Worm (Caenorhabditis elegans): Measurements from ENCODE around the gene Y47D3A.20.

DNA sequence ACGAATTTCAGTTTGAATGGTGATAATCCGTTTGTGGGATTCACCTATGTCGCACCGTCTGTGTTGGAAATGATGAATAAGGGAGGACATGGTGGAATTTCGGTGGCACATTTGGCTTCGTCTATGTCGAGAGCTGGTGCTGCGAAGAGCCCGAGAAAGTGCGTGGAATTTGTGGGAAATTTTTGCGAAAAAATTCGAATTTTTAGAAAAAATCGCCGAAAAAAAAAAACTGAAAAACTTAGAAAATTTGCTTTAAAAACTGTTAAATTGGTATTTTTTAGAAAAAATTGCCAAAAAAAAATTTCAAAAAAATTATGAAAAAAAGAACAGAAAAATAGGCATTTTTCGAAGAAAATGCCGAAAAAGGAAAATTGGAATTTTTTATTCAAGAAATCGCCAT, 26.0 kb upstream of the Y47D3A.20 start:
- TF ChIP-seq fos-1 (tag; optimal IDR thresholded peaks at IDR 0.05), result no peak
- no peak for TF ChIP-seq sea-2 (GFP tag; optimal IDR thresholded peaks at IDR 0.05)
- no peak for TF ChIP-seq ama-1 (optimal IDR thresholded peaks at IDR 0.05)
- no peak for TF ChIP-seq tbx-2 (tag; optimal IDR thresholded peaks at IDR 0.05)
- no peak for TF ChIP-seq unc-39 (tag; optimal IDR thresholded peaks at IDR 0.05)
- TF ChIP-seq ceh-82 (tag; optimal IDR thresholded peaks at IDR 0.05), result no peak
- TF ChIP-seq R02D3.7 (tag; optimal IDR thresholded peaks at IDR 0.05), result no peak
- TF ChIP-seq daf-12 (tag; optimal IDR thresholded peaks at IDR 0.05), result no peak
- TF ChIP-seq nfya-1 (tag; optimal IDR thresholded peaks at IDR 0.05; ENCODE audit: insufficient read depth), result no peak

Data from whole organism, L3 larva.